Fruit fly (Drosophila melanogaster) whole organism, pupa: Measurements from ENCODE around the gene Cenp-C.

Experiments used
- CG10348 ChIP-seq: fragments of 200-800 bp; sonication (Bioruptor generic); IDR thresholded peaks from 2 replicates; pipeline ENCODE4 v1.3.6; 2022; ENCODE audit warnings: missing biosample characterization, missing genetic modification characterization
- CG13204 ChIP-seq: fragments of 200-800 bp; sonication (Bioruptor generic); optimal IDR thresholded peaks from 2 replicates; lab custom pipeline; 2018; ENCODE audit warnings: missing biosample characterization, mild to moderate bottlenecking, missing genetic modification characterization, moderate library complexity
- CG14655 ChIP-seq: fragments of 200-800 bp; sonication (Bioruptor generic); optimal IDR thresholded peaks from 3 replicates; lab custom pipeline; 2017; ENCODE audit warnings: mild to moderate bottlenecking, missing biosample characterization, missing genetic modification reagents, missing genetic modification characterization
- CG17806 ChIP-seq: fragments of 200-800 bp; sonication (Bioruptor generic); optimal IDR thresholded peaks from 2 replicates; lab custom pipeline; 2018; ENCODE audit warnings: missing biosample characterization, mild to moderate bottlenecking, missing genetic modification characterization, moderate library complexity
- CG32121 ChIP-seq: fragments of 200-800 bp; sonication (Bioruptor generic); IDR thresholded peaks from 2 replicates; pipeline ENCODE4 v1.3.6; 2022; ENCODE audit warnings: missing biosample characterization, missing genetic modification characterization
- CG34367 ChIP-seq: fragments of 200-800 bp; sonication (Bioruptor generic); optimal IDR thresholded peaks from 2 replicates; lab custom pipeline; 2018; ENCODE audit warnings: missing biosample characterization, mild to moderate bottlenecking, missing genetic modification characterization
- CG8159 ChIP-seq: fragments of 200-800 bp; sonication (Bioruptor generic); optimal IDR thresholded peaks from 3 replicates; lab custom pipeline; 2018; ENCODE audit warnings: missing biosample characterization, mild to moderate bottlenecking, missing genetic modification characterization, moderate library complexity
- CG8301 ChIP-seq: fragments of 200-800 bp; sonication (Bioruptor generic); optimal IDR thresholded peaks from 2 replicates; lab custom pipeline; 2018; ENCODE audit warnings: missing biosample characterization, mild to moderate bottlenecking, missing genetic modification characterization
- D1 ChIP-seq: fragments of 200-800 bp; sonication (Bioruptor generic); optimal IDR thresholded peaks from 2 replicates; lab custom pipeline; 2018; ENCODE audit warnings: missing biosample characterization, mild to moderate bottlenecking, missing genetic modification characterization, moderate library complexity
- EcR ChIP-seq: fragments of 200-800 bp; sonication (Bioruptor generic); optimal IDR thresholded peaks from 3 replicates; lab custom pipeline; 2019; ENCODE audit warnings: missing biosample characterization, missing genetic modification characterization, mild to moderate bottlenecking, moderate library complexity, missing genetic modification reagents
- Pif1A ChIP-seq: fragments of 200-800 bp; sonication (Bioruptor generic); optimal IDR thresholded peaks from 3 replicates; lab custom pipeline; 2016; ENCODE audit warnings: missing biosample characterization, missing genetic modification characterization
- Pif1B ChIP-seq: fragments of 200-800 bp; sonication (Bioruptor generic); optimal IDR thresholded peaks from 3 replicates; lab custom pipeline; 2016; ENCODE audit warnings: missing biosample characterization, missing genetic modification characterization
- gl ChIP-seq: fragments of 200-800 bp; sonication (Bioruptor generic); optimal IDR thresholded peaks from 2 replicates; lab custom pipeline; 2018; ENCODE audit warnings: missing biosample characterization, mild to moderate bottlenecking, missing genetic modification characterization

DNA sequence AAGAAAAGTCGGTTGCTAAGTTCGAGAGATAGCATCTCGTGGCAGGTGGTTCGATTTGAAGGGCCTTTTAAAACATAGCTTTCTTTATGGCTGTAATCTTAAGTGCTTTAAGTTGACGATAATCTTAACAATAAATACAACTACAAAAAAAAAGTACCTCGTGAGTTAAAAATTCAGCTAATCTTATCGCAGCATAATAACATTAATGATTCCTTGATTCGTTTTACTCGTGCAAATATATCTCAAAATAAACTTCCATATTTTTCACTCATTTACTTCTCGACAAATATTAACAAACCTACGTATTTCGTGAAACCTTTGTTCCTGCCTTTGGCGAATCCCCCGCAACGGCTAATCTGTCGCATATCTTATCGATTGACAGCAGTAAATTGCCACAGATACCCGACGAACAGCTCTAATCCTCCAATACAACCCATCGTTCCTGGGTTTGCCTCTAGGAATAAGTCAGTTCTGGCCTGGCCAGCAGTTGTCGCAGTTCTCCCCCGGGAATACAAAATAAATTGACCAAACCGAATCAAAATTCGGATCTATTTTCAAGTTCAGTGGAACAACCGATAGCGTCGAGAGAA lies 45.2 kb upstream of the Cenp-C start:
- TF ChIP-seq D1 (no peak), CG10348 (GFP tag; lab: Robert Waterston, UW) (no peak), CG8301 (tag; lab: Kevin White, UChicago) (no peak), CG14655 (GFP tag; lab: Kevin White, UChicago) (no peak), CG17806 (tag; lab: Kevin White, UChicago) (no peak), Pif1A (GFP tag; lab: Kevin White, UChicago) (no peak), CG8159 (tag; lab: Kevin White, UChicago) (no peak), gl (tag; lab: Kevin White, UChicago) (no peak), Pif1B (GFP tag; lab: Kevin White, UChicago) (no peak), EcR (GFP tag; lab: Kevin White, UChicago) (no peak), CG34367 (no peak), CG13204 (no peak), CG32121 (GFP tag; lab: Robert Waterston, UW) (no peak)
